Fruit fly (Drosophila melanogaster) S2 (cell line): ENCODE measurements around the gene dsd.

Experiments
- CG8478 ChIP-seq: fragments of >200 bp; optimal IDR thresholded peaks from 2 replicates; lab custom pipeline; 2018
- CTCF ChIP-seq, 2 experiments: fragments of >200 bp; optimal IDR thresholded peaks; 2 replicates each; lab custom pipeline; 2018

dsd gene

DNA sequence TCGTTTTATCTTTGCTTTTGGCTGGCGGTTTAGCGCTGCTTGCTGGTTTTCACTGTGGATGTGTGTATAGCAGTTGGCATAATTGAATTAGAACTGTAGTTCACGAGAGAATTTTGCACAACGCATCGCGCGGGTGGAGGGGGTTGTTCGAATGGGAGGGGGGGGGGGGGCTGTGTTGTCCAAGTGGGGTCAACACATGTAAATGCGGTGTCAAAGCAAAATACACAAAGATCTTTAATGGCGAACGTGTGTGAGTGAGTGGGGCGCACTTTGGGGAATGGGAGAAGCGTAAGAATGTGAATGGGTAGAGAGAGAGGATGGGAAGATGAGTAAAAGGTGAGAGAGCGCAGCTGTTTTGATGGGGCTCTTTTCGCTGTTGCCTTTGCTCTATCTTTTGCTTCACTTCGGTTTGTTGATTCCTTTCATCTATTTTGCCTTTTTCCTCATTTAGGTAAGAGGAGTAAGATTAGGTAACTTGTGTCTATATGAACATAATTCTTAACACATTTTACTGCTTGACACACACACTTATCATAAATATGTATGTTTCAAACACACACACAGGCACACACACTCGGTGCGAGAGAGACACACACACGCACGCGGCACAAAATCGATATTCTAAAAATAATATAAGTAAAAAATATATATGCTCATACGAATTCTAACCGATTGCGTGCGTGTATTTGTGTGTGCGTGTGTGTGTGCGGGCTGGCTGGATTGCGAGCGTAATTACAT, 26.8 kb downstream of the dsd start:
- TF ChIP-seq CTCF (optimal IDR thresholded peaks at IDR 0.05; lab: Kevin White, UChicago) (no peak), CG8478 (lab: Kevin White, UChicago) (no peak)

DNA sequence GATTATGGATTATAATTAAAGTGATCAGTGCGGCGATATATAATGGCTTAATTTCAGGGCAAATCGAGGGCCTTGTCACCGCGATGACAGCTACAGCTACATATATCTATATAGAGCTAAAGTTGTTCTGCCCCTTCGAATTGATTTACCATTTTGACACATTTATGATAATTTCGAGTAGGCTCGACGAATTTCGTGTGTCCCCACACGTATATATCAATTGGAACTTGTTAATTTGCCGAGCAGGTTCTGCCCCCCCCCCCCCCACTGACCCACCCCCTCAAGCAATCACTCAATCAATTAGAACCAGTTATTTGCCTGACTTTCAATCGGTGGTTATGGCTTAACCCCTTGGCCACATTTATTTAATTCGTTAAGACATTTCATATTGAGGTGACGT, 27.8 kb downstream of the dsd start:
- no peak for TF ChIP-seq CG8478 (lab: Kevin White, UChicago)
- no peak for TF ChIP-seq CTCF (optimal IDR thresholded peaks at IDR 0.05; lab: Kevin White, UChicago)

DNA sequence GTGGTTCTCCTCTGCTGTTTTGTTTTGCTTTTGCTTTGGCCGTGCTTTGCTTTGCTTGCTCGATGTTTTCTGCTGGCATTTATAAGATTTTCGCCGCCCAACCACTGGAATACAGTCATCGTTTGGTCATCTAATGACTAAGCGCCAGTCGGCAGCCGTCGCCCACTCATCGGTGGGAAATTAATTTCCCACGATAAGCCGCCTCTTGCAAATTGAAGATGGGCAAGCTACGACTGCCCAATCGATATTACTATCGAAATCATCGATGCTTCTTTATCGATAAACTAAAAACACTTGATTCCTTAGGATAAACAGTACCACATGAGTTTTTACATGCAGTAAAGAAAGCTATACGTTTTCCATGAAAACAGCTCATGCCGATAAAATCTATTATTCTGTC, 36.5 kb downstream of the dsd start:
- no peak for TF ChIP-seq CG8478 (lab: Kevin White, UChicago)
- TF ChIP-seq CTCF (optimal IDR thresholded peaks at IDR 0.05; lab: Kevin White, UChicago), result no peak

DNA sequence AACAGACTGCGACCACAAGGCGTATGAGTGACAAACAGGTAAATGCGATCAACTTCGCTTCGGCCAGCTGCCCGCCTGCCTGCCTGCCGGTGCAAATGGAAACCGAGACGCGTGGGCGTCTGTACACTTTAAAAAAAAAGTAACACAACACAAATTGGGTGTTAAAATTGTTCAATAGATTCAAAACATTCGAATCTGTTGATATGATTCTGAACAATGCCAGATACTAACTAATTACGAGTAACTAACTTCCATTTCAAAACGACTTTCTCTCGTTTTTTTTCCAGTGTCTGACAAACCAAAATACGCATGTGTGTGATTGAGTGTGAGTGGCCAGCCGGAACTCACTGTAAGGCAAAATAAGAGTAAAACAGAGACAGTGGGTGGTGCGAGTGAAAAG, 37.5 kb downstream of the dsd start:
- no peak for TF ChIP-seq CTCF (optimal IDR thresholded peaks at IDR 0.05; lab: Kevin White, UChicago)
- no peak for TF ChIP-seq CG8478 (lab: Kevin White, UChicago)

DNA sequence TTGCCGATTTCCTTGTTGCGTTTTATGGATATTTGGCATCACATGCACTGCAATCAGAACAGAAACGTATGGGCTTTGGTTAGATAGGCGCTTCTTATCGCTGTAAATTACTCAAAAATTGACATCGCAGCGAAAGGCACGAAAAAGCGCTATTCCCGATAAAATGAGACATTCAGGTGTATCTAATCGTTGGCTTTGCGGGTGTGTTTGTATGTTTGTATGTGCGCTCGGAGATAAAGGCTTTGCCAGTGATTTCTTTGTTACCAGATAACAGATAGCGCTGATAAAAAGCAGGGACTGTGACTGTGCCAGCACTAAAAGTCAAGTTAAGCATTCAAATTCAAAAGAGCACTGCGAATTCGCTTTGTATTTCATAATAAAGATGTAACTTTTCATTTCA, 38.7 kb downstream of the dsd start:
- TF ChIP-seq CG8478 (lab: Kevin White, UChicago) (no peak), CTCF (optimal IDR thresholded peaks at IDR 0.05; lab: Kevin White, UChicago) (no peak)

DNA sequence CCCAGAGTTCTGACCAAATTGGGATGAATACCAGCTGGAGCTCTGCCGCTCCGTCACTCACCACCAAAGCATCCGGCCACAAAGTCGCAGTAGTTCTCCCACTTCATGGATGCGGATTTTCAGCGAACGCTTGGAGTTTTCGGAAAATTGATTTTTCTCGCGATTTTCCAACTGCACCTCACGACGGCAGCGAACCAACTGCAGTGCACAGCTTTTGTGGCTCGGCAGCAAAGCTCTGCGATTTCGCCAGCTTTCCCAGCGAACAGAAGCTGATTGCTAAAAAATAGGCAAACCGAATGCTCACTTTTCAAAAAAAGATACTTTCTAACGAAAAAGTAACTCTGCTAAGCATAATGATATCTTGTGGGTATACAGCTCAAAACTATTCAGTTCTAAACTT, 46.1 kb downstream of the dsd start, which contains the start of gene CG5646:
Gene CG5646 (minus strand): TSS at position 206 of the 400 bp plus-strand sequence.
- no peak for TF ChIP-seq CTCF (optimal IDR thresholded peaks at IDR 0.05; lab: Kevin White, UChicago)
- TF ChIP-seq CG8478 (lab: Kevin White, UChicago), result no peak

DNA sequence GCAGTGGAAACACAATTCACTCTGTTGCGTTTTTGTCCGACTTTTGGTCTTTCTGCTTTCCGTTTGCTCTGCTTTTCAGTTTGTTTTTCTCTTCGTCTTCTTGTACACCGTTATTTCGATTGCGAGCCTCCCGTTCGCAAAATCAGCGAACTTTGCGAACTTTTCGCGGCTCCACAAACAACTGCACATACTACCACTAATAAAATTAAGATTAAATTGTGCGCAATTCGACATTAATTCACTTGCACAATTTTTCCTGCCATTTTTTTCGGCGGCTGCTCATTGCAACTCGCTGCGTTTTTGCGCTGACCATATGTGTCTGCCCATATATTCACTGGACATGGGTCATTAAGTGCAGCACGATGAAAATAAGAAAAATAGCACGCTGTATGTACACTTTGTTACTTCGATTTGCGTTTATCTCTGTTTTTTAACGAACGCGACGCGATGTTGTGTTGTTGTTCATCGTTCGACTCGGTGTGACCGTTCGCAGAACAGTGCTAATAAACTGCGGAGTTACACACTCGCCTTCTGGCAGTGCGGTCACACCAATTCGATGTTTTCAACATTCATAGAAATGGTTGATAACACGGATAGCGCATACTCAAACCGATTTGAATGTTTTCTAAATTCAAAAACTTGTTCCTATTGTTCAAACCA, 48.4 kb downstream of the dsd start, which contains the start of gene Klp98A:
Gene Klp98A (minus strand): TSS at position 486 of the 660 bp plus-strand sequence.
- TF ChIP-seq CG8478 (lab: Kevin White, UChicago) (no peak), CTCF (optimal IDR thresholded peaks at IDR 0.05; lab: Kevin White, UChicago) (peak; percentile 55 to 56)

DNA sequence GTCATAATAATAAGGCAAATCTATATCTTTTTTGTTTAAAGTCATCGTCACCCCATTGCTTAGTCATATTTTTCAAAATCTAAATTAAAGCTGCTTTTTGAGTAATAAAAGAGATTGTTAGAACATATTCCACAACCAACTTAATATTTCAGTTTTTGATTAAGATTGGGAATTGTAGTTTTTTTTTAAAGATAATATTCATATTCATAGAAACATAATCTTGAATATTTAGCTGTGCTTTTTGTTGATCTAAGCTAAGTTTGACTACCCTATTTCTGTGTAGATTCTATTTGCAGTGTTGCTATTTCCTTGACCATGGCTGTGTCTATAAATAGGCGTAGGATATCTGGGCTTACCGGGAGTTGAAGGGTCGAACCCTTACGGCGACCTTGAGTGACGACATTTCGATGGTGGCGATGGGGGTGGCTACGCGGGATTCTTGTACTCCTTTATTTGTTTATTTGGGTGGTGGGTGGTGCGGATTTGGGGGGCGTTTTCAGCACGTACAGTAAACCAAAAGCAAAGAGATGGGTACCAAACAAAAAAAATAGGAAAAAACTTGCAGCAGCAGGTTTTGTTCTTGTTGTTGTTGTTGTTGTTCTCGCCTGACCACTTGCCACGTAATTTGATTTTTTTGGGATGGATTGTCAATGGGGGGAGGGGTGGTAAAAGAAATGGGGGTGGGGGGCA, 49.1 kb downstream of the dsd start:
- TF ChIP-seq CTCF (optimal IDR thresholded peaks at IDR 0.05; lab: Kevin White, UChicago), result no peak
- no peak for TF ChIP-seq CG8478 (lab: Kevin White, UChicago)

DNA sequence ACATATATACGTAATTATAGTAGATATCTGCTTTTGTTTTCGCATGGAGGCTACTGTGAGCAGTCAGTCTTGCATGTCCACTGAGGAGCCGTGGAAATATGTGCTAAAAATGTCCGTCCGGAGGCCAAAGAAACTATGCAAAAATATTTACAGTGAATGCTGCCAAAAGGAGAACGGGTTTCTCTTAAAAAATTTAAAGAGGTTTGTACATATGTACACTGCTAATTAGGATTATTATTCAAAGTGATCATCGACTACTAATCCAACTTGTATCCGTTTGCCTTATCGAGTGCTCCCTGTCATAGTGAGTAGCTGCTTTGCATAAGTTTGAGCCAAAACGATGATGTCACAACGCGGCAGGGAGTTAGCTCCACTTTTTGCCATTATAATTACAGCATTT, 50.2 kb downstream of the dsd start:
- no peak for TF ChIP-seq CTCF (optimal IDR thresholded peaks at IDR 0.05; lab: Kevin White, UChicago)
- no peak for TF ChIP-seq CG8478 (lab: Kevin White, UChicago)

DNA sequence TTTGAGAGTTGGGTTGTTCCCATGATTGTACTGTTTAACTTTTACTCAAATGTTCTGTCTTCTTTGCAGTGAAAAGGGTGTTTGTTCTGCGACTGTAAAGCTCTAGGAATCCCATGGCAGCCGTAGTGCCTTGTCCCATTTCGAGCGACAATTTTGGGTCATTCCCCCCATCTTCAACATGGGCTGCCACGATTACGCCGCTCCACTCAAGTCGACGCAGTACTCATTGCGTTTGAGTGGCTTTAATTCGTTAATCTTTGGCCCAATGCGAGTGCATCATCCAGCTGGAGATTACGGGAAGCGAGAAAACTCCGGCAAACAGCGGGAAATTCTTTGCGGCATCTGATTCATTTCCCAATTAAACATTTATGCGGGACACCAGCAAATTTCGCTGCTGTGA, 50.7 kb downstream of the dsd start:
- TF ChIP-seq CTCF (optimal IDR thresholded peaks at IDR 0.05; lab: Kevin White, UChicago) (no peak), CG8478 (lab: Kevin White, UChicago) (no peak)

DNA sequence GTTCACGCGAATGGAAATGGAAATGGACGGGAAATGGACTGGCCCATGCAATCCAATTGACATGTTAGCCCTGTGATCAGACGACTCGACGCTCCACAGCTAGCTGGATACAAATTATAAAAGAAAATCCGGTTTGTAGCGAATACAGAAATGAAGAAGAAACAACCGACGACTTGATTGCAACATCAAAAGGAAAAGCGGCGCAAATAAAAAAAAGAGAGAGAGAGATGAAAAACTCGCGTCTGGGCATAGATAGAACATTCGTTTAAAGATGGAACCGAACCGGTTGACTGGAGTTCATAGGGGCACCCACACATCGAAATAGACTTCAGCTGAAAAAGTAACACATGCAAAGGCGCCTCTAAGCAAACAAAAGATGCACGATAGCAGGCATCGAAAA, 51.3 kb downstream of the dsd start:
- no peak for TF ChIP-seq CG8478 (lab: Kevin White, UChicago)
- no peak for TF ChIP-seq CTCF (optimal IDR thresholded peaks at IDR 0.05; lab: Kevin White, UChicago)

DNA sequence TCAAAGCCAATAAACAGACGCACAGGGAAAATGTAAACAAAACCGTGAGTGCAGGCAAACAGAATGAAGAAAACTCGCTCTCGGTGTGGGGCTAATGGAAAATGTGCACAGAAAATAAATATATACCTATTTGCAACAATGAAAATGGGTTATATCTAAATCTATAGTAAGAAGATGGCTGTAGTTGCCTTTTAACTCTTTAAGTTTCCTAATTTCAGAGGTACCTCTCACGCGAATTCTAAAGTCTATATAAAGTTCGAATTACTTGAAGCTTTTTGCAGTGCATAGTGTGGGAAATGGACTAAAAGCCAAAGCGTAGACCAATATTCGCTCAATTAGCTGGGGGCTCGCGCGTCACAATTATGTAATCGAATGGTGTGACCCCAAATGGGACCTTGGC, 52.2 kb downstream of the dsd start:
- no peak for TF ChIP-seq CG8478 (lab: Kevin White, UChicago)
- no peak for TF ChIP-seq CTCF (optimal IDR thresholded peaks at IDR 0.05; lab: Kevin White, UChicago)

DNA sequence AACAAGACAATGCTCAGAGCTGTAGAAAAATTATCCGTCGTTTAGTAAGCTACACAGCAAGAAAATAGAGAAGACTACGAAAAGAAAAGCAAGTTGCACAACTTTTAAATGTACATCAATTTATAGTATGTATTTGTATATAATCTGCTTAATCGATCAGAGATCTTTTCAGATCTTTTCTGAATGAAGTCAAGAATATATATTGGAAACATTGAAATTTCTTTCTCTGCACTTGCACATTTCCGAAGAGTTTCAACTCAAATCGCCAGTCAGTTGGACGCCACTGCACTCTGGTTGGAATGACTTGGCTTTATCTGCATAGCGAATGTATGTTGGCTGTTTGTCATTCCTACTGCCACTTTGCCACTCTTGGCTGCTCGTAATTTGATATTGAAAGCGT, 53.3 kb downstream of the dsd start:
- TF ChIP-seq CG8478 (lab: Kevin White, UChicago), result no peak
- TF ChIP-seq CTCF (optimal IDR thresholded peaks at IDR 0.05; lab: Kevin White, UChicago), result no peak

DNA sequence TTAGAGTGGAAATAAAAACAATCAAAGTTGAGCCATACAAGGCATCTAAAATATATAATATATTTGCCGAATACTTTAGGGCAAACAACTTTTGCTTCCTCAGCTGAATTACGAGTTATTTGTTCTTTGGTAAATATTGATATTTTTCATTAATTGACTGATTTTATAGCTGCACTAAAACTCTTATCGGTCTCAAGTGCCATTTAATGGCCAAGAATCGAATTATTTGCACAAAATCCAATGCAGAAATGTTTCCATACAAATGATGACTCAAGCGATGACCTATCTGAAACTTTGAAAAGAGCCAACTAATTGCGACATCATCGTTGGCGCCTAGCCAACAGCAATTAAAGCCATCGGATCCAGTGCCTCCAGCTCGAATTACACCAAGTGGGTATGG, 53.8 kb downstream of the dsd start:
- TF ChIP-seq CG8478 (lab: Kevin White, UChicago) (no peak), CTCF (optimal IDR thresholded peaks at IDR 0.05; lab: Kevin White, UChicago) (no peak)

DNA sequence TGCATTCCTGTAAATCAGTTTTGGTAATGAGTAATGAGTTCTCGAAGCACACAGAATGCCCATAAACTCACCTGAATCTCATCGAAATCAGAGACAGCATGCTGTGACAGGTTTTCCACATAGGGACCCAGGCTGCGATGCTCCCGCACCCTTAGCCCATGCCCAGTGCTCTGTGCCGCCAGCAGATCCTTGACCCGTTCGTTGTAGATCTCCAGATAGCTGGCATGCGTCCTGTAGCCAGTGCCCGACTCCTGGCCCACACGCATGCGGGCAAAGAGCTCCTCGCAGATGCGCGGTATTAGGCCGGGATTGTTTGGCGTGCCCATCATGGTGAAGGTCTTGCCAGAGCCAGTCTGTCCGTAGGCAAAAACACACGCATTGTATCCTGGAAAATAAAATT, 54.5 kb downstream of the dsd start:
- TF ChIP-seq CTCF (optimal IDR thresholded peaks at IDR 0.05; lab: Kevin White, UChicago) (no peak), CG8478 (lab: Kevin White, UChicago) (no peak)
